Fruit fly (Drosophila melanogaster): ENCODE results near the gene Calx.
A peak's percentile ranks its signal among the peaks of the same experiment; 100 is the strongest.

Calx gene

dm6 chr3R:20955932-20956636 lies 21.9 kb upstream of the Calx start (continued):
- TF ChIP-seq CG9932 (GFP tag; IDR thresholded peaks at IDR 0.05) (0 out of 2 replicates have a peak, but pooled peaks have one; percentile 5), CG13424 (tag; optimal IDR thresholded peaks at IDR 0.05) (peak; percentile 22), CG2889 (GFP tag; IDR thresholded peaks at IDR 0.05) (no peak), zen (tag; optimal IDR thresholded peaks at IDR 0.05) (no peak), HLH54F (GFP tag; optimal IDR thresholded peaks at IDR 0.05) (peak; percentile 8), prd (optimal IDR thresholded peaks at IDR 0.05) (no peak), prd (GFP tag; IDR thresholded peaks at IDR 0.05) (no peak), CG5953 (GFP tag; IDR thresholded peaks at IDR 0.05) (no peak), CG1832 (GFP tag; optimal IDR thresholded peaks at IDR 0.05) (no peak), NfI (GFP tag; optimal IDR thresholded peaks at IDR 0.05) (peak; percentile 18), zfh2 (GFP tag; optimal IDR thresholded peaks at IDR 0.05) (no peak), CG2875 (GFP tag; optimal IDR thresholded peaks at IDR 0.05) (no peak), sens (GFP tag) (peak; percentile 65), CG30020 (tag; optimal IDR thresholded peaks at IDR 0.05) (no peak), CkIIα-i1 (GFP tag; IDR thresholded peaks at IDR 0.05) (no peak), row (GFP tag; IDR thresholded peaks at IDR 0.05) (peak; percentile 40), zfh1 (GFP tag; IDR thresholded peaks at IDR 0.05) (no peak), toy (GFP tag; IDR thresholded peaks at IDR 0.05) (no peak)

DNA sequence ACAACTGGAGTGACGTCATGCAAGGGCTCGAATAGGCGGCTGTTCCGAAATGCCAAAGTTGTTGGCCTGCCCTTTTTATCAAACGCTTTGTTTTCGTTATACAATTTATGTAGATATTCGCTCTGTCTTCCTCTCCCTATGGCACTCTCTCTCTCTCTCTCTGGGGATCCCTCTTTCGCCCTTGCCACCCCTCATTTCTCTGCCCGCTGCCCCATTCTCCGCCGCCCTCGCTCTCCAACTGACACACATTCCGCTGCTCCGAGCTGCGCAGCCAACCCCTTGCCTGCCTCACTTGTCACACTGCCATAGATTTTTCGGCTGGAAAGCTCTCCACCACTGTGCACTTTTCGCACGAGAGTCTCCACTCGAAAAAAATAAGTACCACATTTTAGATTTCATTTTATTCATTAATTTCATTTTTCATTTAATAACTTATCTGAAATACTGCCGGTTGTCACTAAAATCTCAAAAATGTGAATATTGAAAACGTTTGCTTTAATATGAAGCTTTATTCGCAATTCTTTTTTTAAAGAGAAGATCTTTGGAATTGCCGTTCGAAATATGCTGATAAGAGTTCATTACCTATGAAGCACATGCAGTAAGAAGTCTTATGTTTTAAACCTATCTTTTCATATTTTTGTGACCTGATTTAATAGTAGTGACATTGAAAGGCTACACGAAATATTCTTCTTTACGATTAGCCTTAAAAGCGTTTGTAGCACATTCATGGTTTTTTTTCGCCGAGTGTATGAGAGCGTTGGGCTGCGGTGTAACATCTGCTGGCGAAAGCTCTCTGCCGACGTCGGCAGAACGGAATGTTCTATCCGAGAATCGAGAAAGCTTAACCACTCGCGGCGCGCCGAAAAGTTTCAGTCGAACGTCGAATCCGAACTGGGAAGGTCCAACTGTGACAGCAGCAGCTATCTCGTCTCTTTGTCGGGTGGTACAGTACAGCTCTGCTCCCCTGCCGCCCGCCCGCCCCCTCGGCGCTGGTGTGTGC lies 20.8 kb upstream of the Calx start:
- peak; percentile 90 for TF ChIP-seq CG11723 (GFP tag; optimal IDR thresholded peaks at IDR 0.05)
- no peak for TF ChIP-seq CG4707 (GFP tag; optimal IDR thresholded peaks at IDR 0.05)
- TF ChIP-seq otp (GFP tag; IDR thresholded peaks at IDR 0.05) = no peak
- peak; percentile 97 for TF ChIP-seq CG2678 (tag; optimal IDR thresholded peaks at IDR 0.05)
- peak; percentile 74 for TF ChIP-seq pum (GFP tag; optimal IDR thresholded peaks at IDR 0.05)
- TF ChIP-seq eyg (GFP tag; optimal IDR thresholded peaks at IDR 0.05) = peak; percentile 24
- TF ChIP-seq ash1 (GFP tag; optimal IDR thresholded peaks at IDR 0.05) = no peak
- TF ChIP-seq Antp (GFP tag; optimal IDR thresholded peaks at IDR 0.05) = peak; percentile 75
- no peak for TF ChIP-seq Lim3 (GFP tag; IDR thresholded peaks at IDR 0.05)
- peak; percentile 9 for TF ChIP-seq mirr (GFP tag; optimal IDR thresholded peaks at IDR 0.05)
- no peak for TF ChIP-seq vnd (GFP tag; IDR thresholded peaks at IDR 0.05; ENCODE audit: partially characterized antibody)
- peak; percentile 91 for TF ChIP-seq phol (tag; optimal IDR thresholded peaks at IDR 0.05)
- peak; percentile 79 for TF ChIP-seq CG2875 (GFP tag; optimal IDR thresholded peaks at IDR 0.05)
- TF ChIP-seq ato (GFP tag; IDR thresholded peaks at IDR 0.05; ENCODE audit: partially characterized antibody) = no peak
- TF ChIP-seq Bteb2 (GFP tag; optimal IDR thresholded peaks at IDR 0.05) = peak; percentile 75
- no peak for TF ChIP-seq CG7745 (tag; optimal IDR thresholded peaks at IDR 0.05)
- peak; percentile 43; the same call in 1 of the 2 replicates for TF ChIP-seq ttk (GFP tag; IDR thresholded peaks at IDR 0.05)
- peak; percentile 68 for TF ChIP-seq CG12299 (tag; optimal IDR thresholded peaks at IDR 0.05)
- peak; percentile 93 for TF ChIP-seq CG15011 (GFP tag; optimal IDR thresholded peaks at IDR 0.05)
- TF ChIP-seq CG31224 (GFP tag; IDR thresholded peaks at IDR 0.05) = peak; percentile 37
- no peak for TF ChIP-seq CrebB (tag; optimal IDR thresholded peaks at IDR 0.05)
- peak; percentile 93 for TF ChIP-seq HHEX (GFP tag; optimal IDR thresholded peaks at IDR 0.05)
- TF ChIP-seq pho (GFP tag; optimal IDR thresholded peaks at IDR 0.05) = peak; percentile 78
- peak; percentile 1 for TF ChIP-seq Neu2 (GFP tag; optimal IDR thresholded peaks at IDR 0.05; ENCODE audit: borderline replicate concordance)
- peak; percentile 55 for TF ChIP-seq kah (GFP tag; optimal IDR thresholded peaks at IDR 0.05)
- peak; percentile 50; the same call in 1 of the 2 replicates for TF ChIP-seq CG6272 (GFP tag; IDR thresholded peaks at IDR 0.05)
- TF ChIP-seq CG10565 (GFP tag; optimal IDR thresholded peaks at IDR 0.05) = peak; percentile 34
- TF ChIP-seq Atf6 (GFP tag; IDR thresholded peaks at IDR 0.05) = peak; percentile 66; the same call in 1 of the 2 replicates
- peak; percentile 51; the same call in 1 of the 2 replicates for TF ChIP-seq chm (GFP tag; IDR thresholded peaks at IDR 0.05)
- 0 out of 3 replicates have a peak, but pooled peaks have one; percentile 19 for TF ChIP-seq C15 (GFP tag; IDR thresholded peaks at IDR 0.05)
